Fruit fly (Drosophila melanogaster) whole organism, embryonic: ENCODE measurements around the gene Ufl1.
A peak's percentile ranks its signal among the peaks of the same experiment; 100 is the strongest.

Source experiments
- BtbVII ChIP-seq: fragments of 200-800 bp; sonication (Bioruptor generic); optimal IDR thresholded peaks from 3 replicates; lab custom pipeline; 2017; ENCODE audit warnings: missing biosample characterization, mild to moderate bottlenecking, missing genetic modification characterization
- CG10543 ChIP-seq: fragments of 200-800 bp; sonication (Bioruptor generic); optimal IDR thresholded peaks from 3 replicates; lab custom pipeline; 2017; ENCODE audit warnings: missing biosample characterization, mild to moderate bottlenecking, missing genetic modification characterization, moderate library complexity
- CG12104 ChIP-seq: fragments of 200-800 bp; sonication (Bioruptor generic); optimal IDR thresholded peaks from 3 replicates; lab custom pipeline; 2016; ENCODE audit warnings: missing biosample characterization, missing genetic modification characterization
- CG13296 ChIP-seq: fragments of 200-800 bp; sonication (Bioruptor generic); optimal IDR thresholded peaks from 3 replicates; lab custom pipeline; 2018; ENCODE audit warnings: missing biosample characterization, mild to moderate bottlenecking, missing genetic modification characterization
- CG15011 ChIP-seq: fragments of 200-800 bp; sonication (Bioruptor generic); optimal IDR thresholded peaks from 3 replicates; lab custom pipeline; 2018; ENCODE audit warnings: missing biosample characterization, mild to moderate bottlenecking, missing genetic modification characterization
- CG17802 ChIP-seq: fragments of 200-800 bp; sonication (Bioruptor generic); optimal IDR thresholded peaks from 2 replicates; lab custom pipeline; 2018; ENCODE audit warnings: missing biosample characterization, mild to moderate bottlenecking, missing genetic modification characterization, moderate library complexity
- CG1792 ChIP-seq: fragments of 200-800 bp; sonication (Bioruptor generic); optimal IDR thresholded peaks from 2 replicates; lab custom pipeline; 2016; ENCODE audit warnings: missing biosample characterization, missing genetic modification characterization
- CG2116 ChIP-seq: fragments of 200-800 bp; sonication (Bioruptor generic); optimal IDR thresholded peaks from 3 replicates; lab custom pipeline; 2018; ENCODE audit warnings: missing biosample characterization, mild to moderate bottlenecking, missing genetic modification characterization
- CG2202 ChIP-seq: fragments of 200-800 bp; sonication (Bioruptor generic); optimal IDR thresholded peaks from 2 replicates; lab custom pipeline; 2018; ENCODE audit warnings: missing biosample characterization, mild to moderate bottlenecking, missing genetic modification characterization
- CG31388 ChIP-seq: fragments of 200-800 bp; sonication (Bioruptor generic); optimal IDR thresholded peaks from 2 replicates; lab custom pipeline; 2016; ENCODE audit warnings: missing biosample characterization, missing genetic modification characterization
- CG34422 ChIP-seq: fragments of 200-800 bp; sonication (Bioruptor generic); IDR thresholded peaks from 3 replicates; pipeline ENCODE4 v1.3.6; 2022; ENCODE audit warnings: missing biosample characterization, missing genetic modification characterization
- CG6791 ChIP-seq: fragments of 200-800 bp; sonication (Bioruptor generic); IDR thresholded peaks from 3 replicates; pipeline ENCODE4 v1.3.6; 2022; ENCODE audit warnings: missing biosample characterization, missing genetic modification characterization; ENCODE audit not compliant: partially characterized antibody
- CG8359 ChIP-seq: fragments of 200-800 bp; sonication (Bioruptor generic); optimal IDR thresholded peaks from 2 replicates; lab custom pipeline; 2017; ENCODE audit warnings: missing biosample characterization, mild to moderate bottlenecking, missing genetic modification characterization, borderline replicate concordance
- CHES-1-like ChIP-seq: fragments of 200-800 bp; sonication (Bioruptor generic); optimal IDR thresholded peaks from 2 replicates; lab custom pipeline; 2016; ENCODE audit warnings: missing biosample characterization, missing genetic modification characterization
- Doc2 ChIP-seq: fragments of 200-800 bp; sonication (Bioruptor generic); IDR thresholded peaks from 2 replicates; pipeline ENCODE4 v1.3.6; 2022; ENCODE audit warnings: missing biosample characterization, missing genetic modification characterization
- Doc3 ChIP-seq: fragments of 200-800 bp; sonication (Bioruptor generic); IDR thresholded peaks from 3 replicates; pipeline ENCODE4 v1.3.6; 2022; ENCODE audit warnings: missing biosample characterization, missing genetic modification characterization; ENCODE audit not compliant: partially characterized antibody
- Elba2 ChIP-seq: fragments of 200-800 bp; sonication (Bioruptor generic); optimal IDR thresholded peaks from 3 replicates; lab custom pipeline; 2016; ENCODE audit warnings: missing biosample characterization, missing genetic modification characterization
- Ets97D ChIP-seq: fragments of 200-800 bp; sonication (Bioruptor generic); optimal IDR thresholded peaks from 3 replicates; lab custom pipeline; 2016; ENCODE audit warnings: missing biosample characterization, missing genetic modification characterization
- Gsc ChIP-seq: fragments of 200-800 bp; sonication (Bioruptor generic); IDR thresholded peaks from 2 replicates; pipeline ENCODE4 v1.3.6; 2022; ENCODE audit warnings: missing biosample characterization, missing genetic modification characterization
- HHEX ChIP-seq: fragments of 200-800 bp; sonication (Bioruptor generic); optimal IDR thresholded peaks from 3 replicates; lab custom pipeline; 2017; ENCODE audit warnings: missing biosample characterization, mild to moderate bottlenecking, missing genetic modification characterization, missing genetic modification reagents
- Hmr ChIP-seq: fragments of 200-800 bp; sonication (Bioruptor generic); optimal IDR thresholded peaks from 3 replicates; lab custom pipeline; 2017; ENCODE audit warnings: mild to moderate bottlenecking, missing biosample characterization, missing genetic modification reagents, missing genetic modification characterization
- Hr39 ChIP-seq: fragments of >200 bp; optimal IDR thresholded peaks from 2 replicates; lab custom pipeline; 2017
- Nf-YB ChIP-seq: fragments of 200-800 bp; sonication (Bioruptor generic); optimal IDR thresholded peaks from 3 replicates; lab custom pipeline; 2019; ENCODE audit warnings: missing biosample characterization, mild to moderate bottlenecking, missing genetic modification characterization, moderate library complexity
- NfI ChIP-seq: fragments of 200-800 bp; sonication (Bioruptor generic); optimal IDR thresholded peaks from 3 replicates; lab custom pipeline; 2018; ENCODE audit warnings: missing biosample characterization, mild to moderate bottlenecking, missing genetic modification characterization, moderate library complexity
- Ptx1 ChIP-seq: fragments of 200-800 bp; sonication (Bioruptor generic); IDR thresholded peaks from 2 replicates; pipeline ENCODE4 v1.3.6; 2022; ENCODE audit warnings: missing biosample characterization, missing genetic modification characterization
- Sox102F ChIP-seq: fragments of 200-800 bp; sonication (Bioruptor generic); optimal IDR thresholded peaks from 2 replicates; lab custom pipeline; 2018; ENCODE audit warnings: missing biosample characterization, mild to moderate bottlenecking, missing genetic modification characterization, moderate library complexity
- Spps ChIP-seq: fragments of 200-800 bp; sonication (Bioruptor generic); optimal IDR thresholded peaks from 2 replicates; lab custom pipeline; 2018; ENCODE audit warnings: missing biosample characterization, mild to moderate bottlenecking, missing genetic modification characterization
- Stat92E ChIP-seq, 3 experiments: fragments of >200 bp in 2 of 3; fragments of 200-800 bp in 1 of 3; sonication (Bioruptor generic) in 1 of 3; optimal IDR thresholded peaks; 2 replicates each; lab custom pipeline; 2017 to 2019; ENCODE audit warnings: missing biosample characterization in 3 of 3, missing genetic modification characterization in 3 of 3, mild to moderate bottlenecking in 1 of 3, moderate library complexity in 1 of 3
- YL-1 ChIP-seq: fragments of 200-800 bp; sonication (Bioruptor generic); optimal IDR thresholded peaks from 3 replicates; lab custom pipeline; 2017; ENCODE audit warnings: missing biosample characterization, mild to moderate bottlenecking, missing genetic modification characterization
- al ChIP-seq: fragments of 200-800 bp; sonication (Bioruptor generic); IDR thresholded peaks from 2 replicates; pipeline ENCODE4 v1.3.6; 2022; ENCODE audit warnings: missing biosample characterization, missing genetic modification characterization
- bab2 ChIP-seq: fragments of 200-800 bp; sonication (Bioruptor generic); optimal IDR thresholded peaks from 2 replicates; lab custom pipeline; 2016; ENCODE audit warnings: missing biosample characterization, missing genetic modification characterization
- bcd ChIP-seq: fragments of 200-800 bp; sonication (Bioruptor generic); optimal IDR thresholded peaks from 2 replicates; lab custom pipeline; 2017; ENCODE audit warnings: missing biosample characterization, mild to moderate bottlenecking, missing genetic modification characterization
- emc ChIP-seq: fragments of 200-800 bp; sonication (Bioruptor generic); optimal IDR thresholded peaks from 2 replicates; lab custom pipeline; 2016; ENCODE audit warnings: missing biosample characterization, missing genetic modification characterization
- ems ChIP-seq: fragments of 200-800 bp; sonication (Bioruptor generic); optimal IDR thresholded peaks from 3 replicates; lab custom pipeline; 2016; ENCODE audit warnings: missing biosample characterization, missing genetic modification characterization
- exex ChIP-seq: fragments of 200-800 bp; sonication (Bioruptor generic); optimal IDR thresholded peaks from 4 replicates; lab custom pipeline; 2018; ENCODE audit warnings: missing biosample characterization, mild to moderate bottlenecking, missing genetic modification characterization, moderate library complexity
- ftz-f1 ChIP-seq: fragments of 200-800 bp; sonication (Bioruptor generic); optimal IDR thresholded peaks from 2 replicates; lab custom pipeline; 2016; ENCODE audit warnings: missing biosample characterization, missing genetic modification characterization
- kah ChIP-seq: fragments of 200-800 bp; sonication (Bioruptor generic); optimal IDR thresholded peaks from 2 replicates; lab custom pipeline; 2018; ENCODE audit warnings: missing biosample characterization, mild to moderate bottlenecking, missing genetic modification characterization
- knrl ChIP-seq: fragments of 200-800 bp; sonication (Bioruptor generic); IDR thresholded peaks from 3 replicates; pipeline ENCODE4 v1.3.6; 2022; ENCODE audit warnings: missing biosample characterization, missing genetic modification characterization; ENCODE audit not compliant: partially characterized antibody
- mirr ChIP-seq: fragments of 200-800 bp; sonication (Bioruptor generic); optimal IDR thresholded peaks from 3 replicates; lab custom pipeline; 2018; ENCODE audit warnings: missing biosample characterization, mild to moderate bottlenecking, missing genetic modification characterization
- nom ChIP-seq: fragments of 200-800 bp; sonication (Bioruptor generic); optimal IDR thresholded peaks from 2 replicates; lab custom pipeline; 2017; ENCODE audit warnings: missing biosample characterization, missing genetic modification characterization, mild to moderate bottlenecking, moderate library complexity, missing genetic modification reagents
- prd ChIP-seq, 3 experiments: fragments of >200 bp in 2 of 3; fragments of 200-800 bp in 1 of 3; sonication (Bioruptor generic) in 1 of 3; optimal IDR thresholded peaks in 2 of 3; IDR thresholded peaks in 1 of 3; 2 replicates in 2 of 3; 3 replicates in 1 of 3; pipeline versions ENCODE4 v1.3.6 to Lab custom; 2017 to 2022; ENCODE audit warnings: missing biosample characterization in 1 of 3, missing genetic modification characterization in 1 of 3
- pros ChIP-seq: fragments of 200-800 bp; sonication (Bioruptor generic); optimal IDR thresholded peaks from 3 replicates; lab custom pipeline; 2019; ENCODE audit warnings: missing biosample characterization, mild to moderate bottlenecking, missing genetic modification characterization, moderate library complexity
- pzg ChIP-seq: fragments of 200-800 bp; sonication (Bioruptor generic); optimal IDR thresholded peaks from 3 replicates; lab custom pipeline; 2018; ENCODE audit warnings: missing biosample characterization, mild to moderate bottlenecking, missing genetic modification characterization, moderate library complexity
- ro ChIP-seq: fragments of 200-800 bp; sonication (Bioruptor generic); IDR thresholded peaks from 2 replicates; pipeline ENCODE4 v1.3.6; 2022; ENCODE audit warnings: missing biosample characterization, missing genetic modification characterization
- sens ChIP-seq: fragments of 200-800 bp; sonication (Bioruptor generic); peaks from one replicate; lab custom pipeline; 2016; ENCODE audit warnings: missing biosample characterization, missing genetic modification characterization
- sisA ChIP-seq: fragments of 200-800 bp; sonication (Bioruptor generic); IDR thresholded peaks from 2 replicates; pipeline ENCODE4 v1.3.6; 2022; ENCODE audit warnings: missing biosample characterization, missing genetic modification characterization
- tna ChIP-seq: fragments of 200-800 bp; sonication (Bioruptor generic); IDR thresholded peaks from 2 replicates; pipeline ENCODE4 v1.3.6; 2022; ENCODE audit warnings: missing biosample characterization, missing genetic modification characterization; ENCODE audit not compliant: partially characterized antibody
- vnd ChIP-seq: fragments of 200-800 bp; sonication (Bioruptor generic); IDR thresholded peaks from 3 replicates; pipeline ENCODE4 v1.3.6; 2022; ENCODE audit warnings: missing biosample characterization, missing genetic modification characterization; ENCODE audit not compliant: partially characterized antibody
- yki ChIP-seq: fragments of >200 bp; optimal IDR thresholded peaks from 3 replicates; lab custom pipeline; 2018

The Ufl1 gene

dm6 chr3R:7083750-7084149 lies 9.5 kb upstream of the Ufl1 start:
- TF ChIP-seq BtbVII (GFP tag; lab: Kevin White, UChicago) = no peak
- no peak for TF ChIP-seq emc (GFP tag; lab: Kevin White, UChicago)
- no peak for TF ChIP-seq NfI (GFP tag; lab: Kevin White, UChicago)
- peak; percentile 29 for TF ChIP-seq nom
- no peak for TF ChIP-seq knrl (GFP tag; lab: Robert Waterston, UW)
- TF ChIP-seq sisA (GFP tag; lab: Robert Waterston, UW) = no peak

dm6 chr3R:7081972-7082371 lies 7.7 kb upstream of the Ufl1 start, which contains the start of gene Dpck:
Dpck (plus strand) TSS chr3R:7082182.
- TF ChIP-seq exex (tag; lab: Kevin White, UChicago) = no peak
- no peak for TF ChIP-seq prd (optimal IDR thresholded peaks at IDR 0.05; lab: Kevin White, UChicago)
- TF ChIP-seq prd (GFP tag; IDR thresholded peaks at IDR 0.05; lab: Robert Waterston, UW) = no peak
- no peak for TF ChIP-seq CG12104 (GFP tag; lab: Kevin White, UChicago)
- TF ChIP-seq Hmr = peak; percentile 46
- 0 out of 2 replicates have a peak, but pooled peaks have one; percentile 6 for TF ChIP-seq Ptx1
- TF ChIP-seq yki (lab: Kevin White, UChicago) = no peak
- no peak for TF ChIP-seq Gsc (GFP tag; lab: Robert Waterston, UW)
- TF ChIP-seq bcd (GFP tag; lab: Kevin White, UChicago) = no peak
- no peak for TF ChIP-seq Nf-YB (GFP tag; lab: Kevin White, UChicago)
- no peak for TF ChIP-seq ro
- TF ChIP-seq CG2116 (GFP tag; lab: Kevin White, UChicago) = peak; percentile 19
- no peak for TF ChIP-seq CG17802
- TF ChIP-seq pzg (GFP tag; lab: Kevin White, UChicago) = peak; percentile 57
- no peak for TF ChIP-seq vnd (GFP tag; lab: Robert Waterston, UW)
- TF ChIP-seq Elba2 (GFP tag; lab: Kevin White, UChicago) = no peak
- peak; percentile 16 for TF ChIP-seq CG13296 (GFP tag; lab: Kevin White, UChicago)
- no peak for TF ChIP-seq CHES-1-like
- TF ChIP-seq ems (GFP tag; lab: Kevin White, UChicago) = peak; percentile 38
- no peak for TF ChIP-seq CG6791 (GFP tag; lab: Robert Waterston, UW)
- TF ChIP-seq CG10543 (GFP tag; lab: Kevin White, UChicago) = peak; percentile 21
- no peak for TF ChIP-seq Stat92E (GFP tag; optimal IDR thresholded peaks at IDR 0.05; lab: Kevin White, UChicago)
- TF ChIP-seq Spps (tag; lab: Kevin White, UChicago) = no peak
- TF ChIP-seq CG31388 (GFP tag; lab: Kevin White, UChicago) = no peak
- TF ChIP-seq al (GFP tag; lab: Robert Waterston, UW) = no peak
- peak; percentile 76 for TF ChIP-seq Ets97D (GFP tag; lab: Kevin White, UChicago)
- TF ChIP-seq sens = peak; percentile 91
- TF ChIP-seq CG1792 (GFP tag; lab: Kevin White, UChicago) = no peak
- no peak for TF ChIP-seq CG15011 (GFP tag; lab: Kevin White, UChicago)
- TF ChIP-seq ftz-f1 (GFP tag; lab: Kevin White, UChicago) = no peak
- TF ChIP-seq Sox102F (GFP tag; lab: Kevin White, UChicago) = no peak
- TF ChIP-seq CG8359 (GFP tag; lab: Kevin White, UChicago) = no peak
- peak; percentile 29 for TF ChIP-seq HHEX (GFP tag; lab: Kevin White, UChicago)
- no peak for TF ChIP-seq pros (GFP tag; lab: Kevin White, UChicago)
- TF ChIP-seq CG34422 (GFP tag; lab: Robert Waterston, UW) = no peak
- no peak for TF ChIP-seq Doc2 (GFP tag; lab: Robert Waterston, UW)
- no peak for TF ChIP-seq Hr39
- no peak for TF ChIP-seq BtbVII (GFP tag; lab: Kevin White, UChicago)
- no peak for TF ChIP-seq Doc3 (GFP tag; lab: Robert Waterston, UW)
- no peak for TF ChIP-seq CG2202 (tag; lab: Kevin White, UChicago)
- TF ChIP-seq kah (GFP tag; lab: Kevin White, UChicago) = no peak
- no peak for TF ChIP-seq mirr
- peak; percentile 49 for TF ChIP-seq YL-1
- TF ChIP-seq bab2 (GFP tag; lab: Kevin White, UChicago) = peak; percentile 7
- TF ChIP-seq tna = no peak
